Worm (Caenorhabditis elegans): ENCODE measurements around the gene abts-3.

DNA sequence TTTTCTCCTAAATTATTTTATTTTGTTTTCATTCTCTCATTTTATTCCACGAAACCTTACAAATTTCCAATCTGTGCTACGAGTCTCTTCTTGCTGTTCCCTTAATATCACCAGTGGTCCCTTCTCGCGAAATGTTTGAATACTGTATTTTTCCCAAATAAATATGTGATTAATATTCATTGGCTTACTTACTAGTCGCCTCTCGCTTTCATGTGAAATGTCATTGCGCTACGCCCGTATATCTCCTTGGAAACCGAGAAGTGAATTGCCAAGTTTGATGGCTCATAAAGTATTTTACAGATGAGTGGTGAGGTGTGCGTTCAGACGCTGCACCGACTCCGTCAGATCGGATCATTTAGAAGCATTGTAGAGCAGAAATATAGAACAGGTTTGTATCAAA, 7.4 kb upstream of the abts-3 start, which contains the start of gene rars-2:
- TF ChIP-seq ceh-91 (GFP tag; IDR thresholded peaks at IDR 0.05) (no peak), hlh-12 (tag; optimal IDR thresholded peaks at IDR 0.05) (no peak)

All from whole organism, young adult.